Worm (Caenorhabditis elegans) whole organism, L3 larva: Measurements from ENCODE around the gene ttr-42.

Experiments
- aly-2 ChIP-seq: fragments of 150-350 bp; optimal IDR thresholded peaks from 2 replicates; lab custom pipeline; 2014; ENCODE audit warnings: missing biosample characterization, missing genetic modification characterization
- ama-1 ChIP-seq: fragments of 150-350 bp; optimal IDR thresholded peaks from 2 replicates; lab custom pipeline; 2018
- egl-5 ChIP-seq: fragments of 150-350 bp; optimal IDR thresholded peaks from 2 replicates; lab custom pipeline; 2017; ENCODE audit warnings: missing biosample characterization, missing genetic modification reagents, missing genetic modification characterization, inconsistent platforms
- elt-1 ChIP-seq: fragments of 150-350 bp; optimal IDR thresholded peaks from 2 replicates; lab custom pipeline; 2014; ENCODE audit warnings: missing biosample characterization, missing genetic modification characterization
- elt-2 ChIP-seq: sonication (generic microtip); optimal IDR thresholded peaks from 2 replicates; lab custom pipeline; 2016; ENCODE audit warnings: missing genetic modification reagents, mild to moderate bottlenecking, missing genetic modification characterization, missing compliant biosample characterization
- elt-3 ChIP-seq, 3 experiments: fragments of 150-350 bp in 1 of 3; sonication (generic microtip) in 2 of 3; optimal IDR thresholded peaks; 2 replicates in 2 of 3; 4 replicates in 1 of 3; lab custom pipeline; 2014 to 2017; ENCODE audit warnings: missing biosample characterization in 3 of 3, missing genetic modification characterization in 3 of 3
- eor-1 ChIP-seq, 2 experiments: fragments of 150-350 bp; optimal IDR thresholded peaks; 2 replicates each; lab custom pipeline; 2014 to 2018; ENCODE audit warnings: missing biosample characterization in 2 of 2, missing genetic modification characterization in 2 of 2
- fkh-10 ChIP-seq: sonication (generic microtip); optimal IDR thresholded peaks from 2 replicates; lab custom pipeline; 2017; ENCODE audit warnings: missing biosample characterization, missing genetic modification reagents, missing genetic modification characterization
- fkh-2 ChIP-seq: fragments of 150-350 bp; optimal IDR thresholded peaks from 2 replicates; lab custom pipeline; 2014; ENCODE audit warnings: missing biosample characterization, missing genetic modification reagents, missing genetic modification characterization
- hmg-11 ChIP-seq: sonication (generic microtip); optimal IDR thresholded peaks from 2 replicates; lab custom pipeline; 2016; ENCODE audit warnings: missing genetic modification characterization, missing compliant biosample characterization
- jun-1 ChIP-seq: fragments of 150-350 bp; optimal IDR thresholded peaks from 2 replicates; lab custom pipeline; 2014; ENCODE audit warnings: missing biosample characterization, missing genetic modification reagents, missing genetic modification characterization
- lin-39 ChIP-seq: fragments of 150-350 bp; optimal IDR thresholded peaks from 2 replicates; lab custom pipeline; 2018; ENCODE audit warnings: missing biosample characterization, missing genetic modification reagents, missing genetic modification characterization
- lsy-12 ChIP-seq: sonication (generic microtip); optimal IDR thresholded peaks from 2 replicates; lab custom pipeline; 2016; ENCODE audit warnings: mild to moderate bottlenecking, missing genetic modification characterization, missing compliant biosample characterization
- mdl-1 ChIP-seq: fragments of 150-350 bp; optimal IDR thresholded peaks from 2 replicates; lab custom pipeline; 2014; ENCODE audit warnings: missing biosample characterization, missing genetic modification characterization
- mml-1 ChIP-seq: fragments of 150-350 bp; sonication (generic microtip); optimal IDR thresholded peaks from 3 replicates; lab custom pipeline; 2014; ENCODE audit warnings: missing biosample characterization, missing genetic modification characterization
- nfya-1 ChIP-seq: sonication (generic microtip); optimal IDR thresholded peaks from 2 replicates; lab custom pipeline; 2017; ENCODE audit warnings: missing genetic modification characterization, mild to moderate bottlenecking, missing compliant biosample characterization, antibody characterized with exemption, moderate library complexity; ENCODE audit not compliant: insufficient read depth
- nhr-12 ChIP-seq: fragments of 150-350 bp; optimal IDR thresholded peaks from 2 replicates; lab custom pipeline; 2014; ENCODE audit warnings: missing biosample characterization, missing genetic modification characterization
- nhr-23 ChIP-seq: fragments of 150-350 bp; optimal IDR thresholded peaks from 2 replicates; lab custom pipeline; 2014; ENCODE audit warnings: missing biosample characterization, missing genetic modification reagents, missing genetic modification characterization
- nhr-25 ChIP-seq: sonication (generic microtip); optimal IDR thresholded peaks from 2 replicates; lab custom pipeline; 2017; ENCODE audit warnings: missing biosample characterization, missing genetic modification characterization
- nhr-28 ChIP-seq: fragments of 150-350 bp; optimal IDR thresholded peaks from 2 replicates; lab custom pipeline; 2014; ENCODE audit warnings: missing biosample characterization, missing genetic modification characterization
- nhr-43 ChIP-seq: sonication (generic microtip); optimal IDR thresholded peaks from 2 replicates; lab custom pipeline; 2016; ENCODE audit warnings: mild to moderate bottlenecking, missing genetic modification characterization, missing compliant biosample characterization; ENCODE audit not compliant: poor library complexity, severe bottlenecking
- nhr-67 ChIP-seq: fragments of 150-350 bp; optimal IDR thresholded peaks from 2 replicates; lab custom pipeline; 2014; ENCODE audit warnings: missing biosample characterization, missing genetic modification characterization
- nhr-76 ChIP-seq: fragments of 150-350 bp; sonication (generic microtip); optimal IDR thresholded peaks from 5 replicates; lab custom pipeline; 2014; ENCODE audit warnings: missing biosample characterization, missing genetic modification characterization
- nhr-77 ChIP-seq: fragments of 150-350 bp; optimal IDR thresholded peaks from 2 replicates; lab custom pipeline; 2014; ENCODE audit warnings: missing biosample characterization, missing genetic modification characterization
- pha-4 ChIP-seq: fragments of 150-350 bp; optimal IDR thresholded peaks from 2 replicates; lab custom pipeline; 2014; ENCODE audit warnings: missing biosample characterization, missing genetic modification reagents, missing genetic modification characterization
- pqm-1 ChIP-seq: fragments of 150-350 bp; optimal IDR thresholded peaks from 2 replicates; lab custom pipeline; 2017; ENCODE audit warnings: missing biosample characterization, missing genetic modification characterization, inconsistent platforms
- tbx-2 ChIP-seq: sonication (generic microtip); optimal IDR thresholded peaks from 2 replicates; lab custom pipeline; 2016; ENCODE audit warnings: mild to moderate bottlenecking, missing genetic modification characterization, missing compliant biosample characterization
- unc-39 ChIP-seq: sonication (generic microtip); optimal IDR thresholded peaks from 4 replicates; lab custom pipeline; 2017; ENCODE audit warnings: missing biosample characterization, missing genetic modification characterization
- unc-62 ChIP-seq: fragments of 150-350 bp; sonication (generic microtip); optimal IDR thresholded peaks from 4 replicates; lab custom pipeline; 2014; ENCODE audit warnings: missing biosample characterization, missing genetic modification reagents, missing genetic modification characterization
- zag-1 ChIP-seq: fragments of 150-350 bp; optimal IDR thresholded peaks from 2 replicates; lab custom pipeline; 2014; ENCODE audit warnings: missing biosample characterization, missing genetic modification characterization

The ttr-42 gene

ce11 chrX:2581828-2582589, 4.5 kb downstream of the ttr-42 start:
- TF ChIP-seq egl-5 (tag; lab: Kevin White, UChicago): no peak
- TF ChIP-seq nhr-25: peak; percentile 41
- peak; percentile 35 for TF ChIP-seq hmg-11 (tag; lab: Kevin White, UChicago)

- TF ChIP-seq nhr-25: no peak
- TF ChIP-seq fkh-10: no peak
- peak; percentile 16 for TF ChIP-seq pha-4 (tag; lab: Kevin White, UChicago)
Measured at ce11 chrX:2583135-2583683, 5.7 kb downstream of the ttr-42 start.

DNA sequence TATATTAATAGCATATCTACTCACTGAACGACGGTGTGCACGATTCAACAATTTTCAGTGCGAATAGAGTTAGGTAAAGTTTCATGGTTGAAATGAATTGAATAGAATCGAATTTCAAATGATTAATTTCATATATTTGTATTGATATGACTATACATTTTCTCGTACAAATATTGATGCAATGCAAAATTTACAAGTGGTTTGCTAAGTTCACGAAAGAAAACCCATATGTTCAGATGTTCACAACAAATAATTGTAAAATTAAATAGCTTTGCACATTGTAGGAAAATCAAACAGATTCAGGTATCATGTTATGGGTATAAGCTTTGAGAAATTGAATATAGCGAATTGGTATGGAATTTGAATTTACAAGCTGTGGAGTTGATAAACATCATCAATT, 8.1 kb downstream of the ttr-42 start, which contains the start of gene H01M10.2:
Gene H01M10.2, minus strand, starts transcription at position 101 of the 400 bp plus-strand sequence.
- TF ChIP-seq elt-1 (tag; lab: Kevin White, UChicago) (no peak), nhr-28 (no peak), nhr-67 (tag; lab: Kevin White, UChicago) (no peak), nfya-1 (tag; lab: Kevin White, UChicago) (no peak), nhr-25 (no peak), mdl-1 (no peak), aly-2 (tag; lab: Kevin White, UChicago) (no peak), pqm-1 (no peak), mml-1 (tag; lab: Kevin White, UChicago) (no peak), egl-5 (tag; lab: Kevin White, UChicago) (no peak), fkh-10 (no peak), hmg-11 (tag; lab: Kevin White, UChicago) (no peak), fkh-2 (tag; lab: Kevin White, UChicago) (no peak), lin-39 (tag; lab: Kevin White, UChicago) (no peak), eor-1 (tag; optimal IDR thresholded peaks at IDR 0.05; lab: Kevin White, UChicago) (no peak), unc-39 (no peak), lsy-12 (no peak)

DNA sequence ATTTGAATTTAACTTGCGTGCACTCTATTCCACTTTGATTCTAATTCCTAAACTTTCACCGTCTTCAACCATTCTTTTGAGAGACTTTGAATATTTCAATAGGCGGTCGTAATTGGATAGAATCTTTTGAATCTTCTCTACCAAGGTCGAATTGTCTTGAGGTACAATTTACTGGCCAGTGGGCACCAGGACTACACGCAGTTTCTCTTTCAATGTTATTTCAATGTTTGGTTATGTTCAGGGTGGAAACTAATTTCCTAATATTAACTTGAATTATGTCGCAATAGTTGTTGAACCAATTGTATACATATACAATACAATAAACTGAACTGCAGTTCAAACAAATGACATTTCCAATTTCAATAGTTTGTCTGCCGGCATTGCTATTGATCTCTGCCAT, 10.5 kb downstream of the ttr-42 start:
- TF ChIP-seq nhr-25 (peak; percentile 66), fkh-10 (no peak)

ce11 chrX:2590023-2590422, 12.5 kb downstream of the ttr-42 start:
- TF ChIP-seq tbx-2 (tag; lab: Kevin White, UChicago) (no peak), elt-2 (peak; percentile 18)
- TF ChIP-seq, all 47 proteins: peak for 1

- TF ChIP-seq zag-1 (tag; lab: Kevin White, UChicago): no peak
- peak in 1 of 3 experiments; percentile 25 for TF ChIP-seq elt-3 (tag; optimal IDR thresholded peaks at IDR 0.05; lab: Kevin White, UChicago)
- TF ChIP-seq elt-1 (tag; lab: Kevin White, UChicago): no peak
- TF ChIP-seq nfya-1 (tag; lab: Kevin White, UChicago): peak; percentile 23
- no peak for TF ChIP-seq unc-62 (GFP tag; lab: Kevin White, UChicago)
- peak; percentile 76 for TF ChIP-seq egl-5 (tag; lab: Kevin White, UChicago)
- peak; percentile 71 for TF ChIP-seq nhr-43 (tag; lab: Kevin White, UChicago)
- TF ChIP-seq jun-1 (tag; lab: Kevin White, UChicago): peak; percentile 13
- peak; percentile 67 for TF ChIP-seq ama-1
- TF ChIP-seq mdl-1: peak; percentile 1
- TF ChIP-seq nhr-12 (tag; lab: Kevin White, UChicago): no peak
- no peak for TF ChIP-seq pqm-1
- TF ChIP-seq tbx-2 (tag; lab: Kevin White, UChicago): peak; percentile 15
- TF ChIP-seq lsy-12: peak; percentile 15
- no peak for TF ChIP-seq nhr-76 (tag; lab: Kevin White, UChicago)
- no peak for TF ChIP-seq nhr-77 (tag; lab: Kevin White, UChicago)
- TF ChIP-seq nhr-25: peak; percentile 86
- TF ChIP-seq nhr-23 (tag; lab: Kevin White, UChicago): peak; percentile 89
Measured at ce11 chrX:2590777-2591176, 13.2 kb downstream of the ttr-42 start.
